Fruit fly (Drosophila melanogaster) whole organism, wandering third instar larva: ENCODE results near the gene CG13070.

Source experiments
- Abd-B ChIP-seq: fragments of >200 bp; optimal IDR thresholded peaks from 2 replicates; lab custom pipeline; 2017; ENCODE audit warnings: missing biosample characterization, missing genetic modification characterization
- CG32264 ChIP-seq: fragments of 200-800 bp; sonication (Bioruptor generic); optimal IDR thresholded peaks from 2 replicates; lab custom pipeline; 2016; ENCODE audit warnings: missing biosample characterization, missing genetic modification characterization
- CG9705 ChIP-seq: fragments of 200-800 bp; sonication (Bioruptor generic); optimal IDR thresholded peaks from 2 replicates; lab custom pipeline; 2018; ENCODE audit warnings: missing biosample characterization, mild to moderate bottlenecking, missing genetic modification characterization
- CrebA ChIP-seq: fragments of 200-800 bp; sonication (Bioruptor generic); optimal IDR thresholded peaks from 2 replicates; lab custom pipeline; 2016; ENCODE audit warnings: missing biosample characterization, mild to moderate bottlenecking, missing genetic modification characterization, borderline replicate concordance
- Dfd ChIP-seq: fragments of >200 bp; optimal IDR thresholded peaks from 2 replicates; lab custom pipeline; 2017; ENCODE audit warnings: missing biosample characterization, missing genetic modification characterization
- Dif ChIP-seq: fragments of 200-275, 200-300 bp; sonication (Bioruptor generic); optimal IDR thresholded peaks from 2 replicates; lab custom pipeline; 2018; ENCODE audit warnings: missing biosample characterization, missing genetic modification characterization; ENCODE audit not compliant: partially characterized antibody
- HLH106 ChIP-seq: fragments of 200-800 bp; optimal IDR thresholded peaks from 3 replicates; lab custom pipeline; 2019; ENCODE audit warnings: missing biosample characterization, mild to moderate bottlenecking, missing genetic modification characterization, moderate library complexity
- Hnf4 ChIP-seq: fragments of 200-800 bp; sonication (Bioruptor generic); optimal IDR thresholded peaks from 2 replicates; lab custom pipeline; 2016; ENCODE audit warnings: missing biosample characterization, mild to moderate bottlenecking, missing genetic modification characterization
- Hr78 ChIP-seq: fragments of >200 bp; optimal IDR thresholded peaks from 2 replicates; lab custom pipeline; 2017; ENCODE audit warnings: missing biosample characterization, missing genetic modification characterization
- Hr83 ChIP-seq: fragments of 200-300 bp; sonication (Bioruptor generic); optimal IDR thresholded peaks from 2 replicates; lab custom pipeline; 2016; ENCODE audit warnings: missing biosample characterization, mild to moderate bottlenecking, missing genetic modification characterization, moderate library complexity; ENCODE audit not compliant: poor library complexity, severe bottlenecking
- Mio ChIP-seq: sonication (Bioruptor generic); optimal IDR thresholded peaks from 2 replicates; lab custom pipeline; 2016; ENCODE audit warnings: missing biosample characterization, missing genetic modification characterization
- Myc ChIP-seq: fragments of >200 bp; optimal IDR thresholded peaks from 2 replicates; lab custom pipeline; 2017
- OdsH ChIP-seq: fragments of 200-800 bp; sonication (Bioruptor generic); optimal IDR thresholded peaks from 2 replicates; lab custom pipeline; 2016; ENCODE audit warnings: missing biosample characterization, mild to moderate bottlenecking, missing genetic modification characterization
- Rel ChIP-seq, 2 experiments: fragments of 200-800 bp; sonication (Bioruptor generic) in 1 of 2; optimal IDR thresholded peaks; 2 replicates in 1 of 2; 3 replicates in 1 of 2; lab custom pipeline; 2016 to 2019; ENCODE audit warnings: mild to moderate bottlenecking in 2 of 2, missing biosample characterization in 2 of 2, missing genetic modification characterization in 2 of 2, moderate library complexity in 1 of 2
- Sp1 ChIP-seq: fragments of 200-800 bp; sonication (Bioruptor generic); optimal IDR thresholded peaks from 3 replicates; lab custom pipeline; 2019; ENCODE audit warnings: missing biosample characterization, mild to moderate bottlenecking, missing genetic modification characterization, moderate library complexity
- Vsx2 ChIP-seq: fragments of 200-300, 225-300 bp; sonication (Bioruptor generic); optimal IDR thresholded peaks from 2 replicates; lab custom pipeline; 2018; ENCODE audit warnings: missing biosample characterization, missing genetic modification characterization; ENCODE audit not compliant: partially characterized antibody
- br ChIP-seq: fragments of 200-800 bp; sonication (Bioruptor generic); optimal IDR thresholded peaks from 2 replicates; lab custom pipeline; 2016; ENCODE audit warnings: missing biosample characterization, missing genetic modification characterization
- brk ChIP-seq: fragments of 200-800 bp; sonication (Bioruptor generic); optimal IDR thresholded peaks from 2 replicates; lab custom pipeline; 2016; ENCODE audit warnings: missing biosample characterization, mild to moderate bottlenecking, missing genetic modification characterization
- ey ChIP-seq: fragments of 200-800 bp; sonication (Bioruptor generic); optimal IDR thresholded peaks from 2 replicates; lab custom pipeline; 2016; ENCODE audit warnings: missing biosample characterization, missing genetic modification characterization
- foxo ChIP-seq, 2 experiments: fragments of 200-800 bp; sonication (Bioruptor generic); optimal IDR thresholded peaks; 2 replicates in 1 of 2; 3 replicates in 1 of 2; lab custom pipeline; 2016 to 2017; ENCODE audit warnings: missing biosample characterization in 2 of 2, missing genetic modification characterization in 2 of 2
- fru ChIP-seq: fragments of 200-800 bp; sonication (Bioruptor generic); optimal IDR thresholded peaks from 3 replicates; lab custom pipeline; 2016; ENCODE audit warnings: missing biosample characterization, mild to moderate bottlenecking, missing genetic modification characterization
- jim ChIP-seq: fragments of 175-275, 200-325 bp; sonication (Bioruptor generic); optimal IDR thresholded peaks from 2 replicates; lab custom pipeline; 2016; ENCODE audit warnings: missing biosample characterization, mild to moderate bottlenecking, missing genetic modification characterization
- lola ChIP-seq: fragments of >200 bp; optimal IDR thresholded peaks from 2 replicates; lab custom pipeline; 2017; ENCODE audit warnings: missing biosample characterization, missing genetic modification characterization
- pan ChIP-seq: fragments of >200 bp; optimal IDR thresholded peaks from 2 replicates; lab custom pipeline; 2017
- rgr ChIP-seq: fragments of 200-800 bp; sonication (Bioruptor generic); optimal IDR thresholded peaks from 3 replicates; lab custom pipeline; 2016; ENCODE audit warnings: missing biosample characterization, mild to moderate bottlenecking, missing genetic modification characterization
- tai ChIP-seq: sonication (Bioruptor generic); optimal IDR thresholded peaks from 2 replicates; lab custom pipeline; 2016; ENCODE audit warnings: missing biosample characterization, missing genetic modification characterization
- usp ChIP-seq: fragments of >200 bp; optimal IDR thresholded peaks from 2 replicates; lab custom pipeline; 2017; ENCODE audit warnings: missing biosample characterization, missing genetic modification characterization
- woc ChIP-seq: sonication (Bioruptor generic); optimal IDR thresholded peaks from 2 replicates; lab custom pipeline; 2016; ENCODE audit warnings: missing biosample characterization, mild to moderate bottlenecking, missing genetic modification characterization

Gene CG13070

dm6 chr3L:16275391-16276017, 12.4 kb downstream of the CG13070 start:
- TF ChIP-seq usp (GFP tag; lab: Kevin White, UChicago), result no peak
- no peak for TF ChIP-seq fru
- no peak for TF ChIP-seq ey
- TF ChIP-seq tai (GFP tag; lab: Kevin White, UChicago), result no peak
- no peak for TF ChIP-seq foxo (GFP tag; optimal IDR thresholded peaks at IDR 0.05; lab: Kevin White, UChicago)
- TF ChIP-seq lola, result no peak
- no peak for TF ChIP-seq CG32264
- no peak for TF ChIP-seq HLH106 (tag; lab: Kevin White, UChicago)
- no peak for TF ChIP-seq Dif (GFP tag; lab: Kevin White, UChicago)
- TF ChIP-seq Hr78 (GFP tag; lab: Kevin White, UChicago), result no peak
- no peak for TF ChIP-seq Myc (lab: Kevin White, UChicago)
- TF ChIP-seq Rel (GFP tag; optimal IDR thresholded peaks at IDR 0.05; lab: Kevin White, UChicago), result no peak
- TF ChIP-seq Rel (tag; optimal IDR thresholded peaks at IDR 0.05; lab: Kevin White, UChicago), result no peak

- TF ChIP-seq CG32264 (no peak), OdsH (GFP tag; lab: Kevin White, UChicago) (no peak), jim (GFP tag; lab: Kevin White, UChicago) (no peak), Rel (GFP tag; optimal IDR thresholded peaks at IDR 0.05; lab: Kevin White, UChicago) (no peak), Rel (tag; optimal IDR thresholded peaks at IDR 0.05; lab: Kevin White, UChicago) (no peak), br (GFP tag; lab: Kevin White, UChicago) (no peak), woc (GFP tag; lab: Kevin White, UChicago) (no peak), Sp1 (GFP tag; lab: Kevin White, UChicago) (no peak), Vsx2 (GFP tag; lab: Kevin White, UChicago) (no peak), CrebA (no peak), fru (no peak), brk (GFP tag; lab: Kevin White, UChicago) (no peak), Dif (GFP tag; lab: Kevin White, UChicago) (no peak), Hnf4 (GFP tag; lab: Kevin White, UChicago) (no peak), Abd-B (GFP tag; lab: Kevin White, UChicago) (no peak)
These were observed 14.0 kb downstream of the CG13070 start, which contains the start of gene CG13065 for dm6 chr3L:16277135-16277534. CG13065 (plus strand) TSS chr3L:16277435.

dm6 chr3L:16279171-16279570, 16.0 kb downstream of the CG13070 start, which contains the start of gene CG13050:
CG13050 (minus strand) TSS chr3L:16279271.
- TF ChIP-seq br (GFP tag; lab: Kevin White, UChicago) (no peak), Hr83 (GFP tag; lab: Kevin White, UChicago) (no peak), ey (no peak), pan (lab: Kevin White, UChicago) (no peak), tai (GFP tag; lab: Kevin White, UChicago) (no peak), woc (GFP tag; lab: Kevin White, UChicago) (no peak), Hr78 (GFP tag; lab: Kevin White, UChicago) (no peak), Mio (GFP tag; lab: Kevin White, UChicago) (no peak), Myc (lab: Kevin White, UChicago) (no peak), CrebA (no peak), foxo (GFP tag; optimal IDR thresholded peaks at IDR 0.05; lab: Kevin White, UChicago) (no peak), CG9705 (GFP tag; lab: Kevin White, UChicago) (no peak), OdsH (GFP tag; lab: Kevin White, UChicago) (no peak), jim (GFP tag; lab: Kevin White, UChicago) (no peak), rgr (GFP tag; lab: Kevin White, UChicago) (no peak), Hnf4 (GFP tag; lab: Kevin White, UChicago) (no peak)
- TF ChIP-seq, all 38 proteins: peak for 0

DNA sequence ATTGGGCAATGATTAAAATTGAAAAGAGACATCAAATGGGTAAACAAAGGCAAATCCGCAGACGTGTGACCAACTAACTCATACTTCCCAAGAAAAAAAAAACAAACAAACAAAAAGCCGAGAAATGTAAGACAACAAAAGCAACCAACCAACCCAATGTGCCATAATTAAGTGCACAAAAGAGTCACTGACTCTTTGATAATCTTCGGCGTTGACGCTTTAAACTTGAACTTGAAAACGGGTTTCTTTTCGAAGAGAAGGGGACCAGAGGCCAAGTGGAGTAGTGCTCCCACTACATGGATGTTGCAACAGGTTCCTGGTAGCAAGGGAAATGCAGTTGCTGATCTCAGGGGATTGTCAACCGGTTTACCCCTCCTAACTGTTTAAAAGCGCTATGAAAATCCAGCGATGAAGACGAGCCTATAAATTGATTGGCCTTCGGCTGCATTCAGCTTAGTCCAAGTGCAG, 16.9 kb downstream of the CG13070 start, which contains the start of gene CG13064:
CG13064 (plus strand) TSS at position 418 of the 468 bp plus-strand sequence.
- TF ChIP-seq HLH106 (tag; lab: Kevin White, UChicago), result no peak
- TF ChIP-seq CrebA, result no peak
- TF ChIP-seq Vsx2 (GFP tag; lab: Kevin White, UChicago), result peak; percentile 70
- TF ChIP-seq tai (GFP tag; lab: Kevin White, UChicago), result no peak

dm6 chr3L:16281880-16282556, 18.9 kb downstream of the CG13070 start, which contains the start of gene CG13049:
CG13049 (minus strand) TSS chr3L:16281930.
- peak; percentile 80 for TF ChIP-seq Dfd
- no peak for TF ChIP-seq br (GFP tag; lab: Kevin White, UChicago)
- TF ChIP-seq Vsx2 (GFP tag; lab: Kevin White, UChicago), result no peak
